Worm (Caenorhabditis elegans) whole organism, midembryonic: ENCODE data around the gene srxa-10.

Source experiments
- T22C8.4 ChIP-seq: fragments of 200-800 bp; sonication (Bioruptor generic); IDR thresholded peaks from 2 replicates; pipeline ENCODE4 v1.3.6; 2022; ENCODE audit warnings: missing genetic modification characterization, missing compliant biosample characterization
- cog-1 ChIP-seq: sonication (generic microtip); optimal IDR thresholded peaks from 2 replicates; lab custom pipeline; 2016; ENCODE audit warnings: missing genetic modification characterization, missing compliant biosample characterization
- flt-1 ChIP-seq: fragments of 200-800 bp; sonication (Bioruptor generic); IDR thresholded peaks from 2 replicates; pipeline ENCODE4 v1.3.6; 2022; ENCODE audit warnings: missing genetic modification characterization, missing compliant biosample characterization
- klf-2 ChIP-seq: fragments of 200-800 bp; sonication (Bioruptor generic); conservative IDR thresholded peaks from 2 replicates; pipeline ENCODE4 v1.3.6; 2022; ENCODE audit warnings: missing genetic modification reagents, missing genetic modification characterization, missing compliant biosample characterization
- med-1 ChIP-seq: sonication (generic microtip); optimal IDR thresholded peaks from 2 replicates; lab custom pipeline; 2017; ENCODE audit warnings: missing genetic modification characterization, mild to moderate bottlenecking, missing compliant biosample characterization, antibody characterized with exemption, missing genetic modification reagents; ENCODE audit not compliant: insufficient read depth
- ref-1 ChIP-seq: fragments of 200-800 bp; sonication (Bioruptor generic); conservative IDR thresholded peaks from 2 replicates; pipeline ENCODE4 v1.3.6; 2022; ENCODE audit warnings: missing genetic modification reagents, missing genetic modification characterization, missing compliant biosample characterization
- tab-1 ChIP-seq: fragments of 200-800 bp; sonication (Bioruptor generic); IDR thresholded peaks from 2 replicates; pipeline ENCODE4 v1.3.6; 2022; ENCODE audit warnings: missing genetic modification characterization, missing compliant biosample characterization
- ztf-23 ChIP-seq: fragments of 200-800 bp; sonication (Bioruptor generic); IDR thresholded peaks from 2 replicates; pipeline ENCODE4 v1.3.6; 2022; ENCODE audit warnings: missing genetic modification reagents, missing genetic modification characterization, missing compliant biosample characterization
- ztf-29 ChIP-seq: fragments of 200-800 bp; sonication (Bioruptor generic); IDR thresholded peaks from 2 replicates; pipeline ENCODE4 v1.3.6; 2022; ENCODE audit warnings: missing genetic modification reagents, missing genetic modification characterization, missing compliant biosample characterization

- TF ChIP-seq flt-1 (GFP tag; lab: Robert Waterston, UW) (0 out of 2 replicates have a peak, but pooled peaks have one; percentile 50), ztf-29 (GFP tag; lab: Robert Waterston, UW) (no peak), cog-1 (tag; lab: Kevin White, UChicago) (no peak), ref-1 (GFP tag; lab: Robert Waterston, UW) (no peak), klf-2 (GFP tag; lab: Robert Waterston, UW) (no peak), ztf-23 (GFP tag; lab: Robert Waterston, UW) (no peak), T22C8.4 (GFP tag; lab: Robert Waterston, UW) (no peak), med-1 (no peak), tab-1 (GFP tag; lab: Robert Waterston, UW) (no peak)
Observed at ce11 chrIII:9768023-9768422, 28.3 kb downstream of the srxa-10 start.
